Worm (Caenorhabditis elegans) whole organism, midembryonic: ENCODE measurements around the gene srx-18.

Experiments used
- T22C8.4 ChIP-seq: fragments of 200-800 bp; sonication (Bioruptor generic); IDR thresholded peaks from 2 replicates; pipeline ENCODE4 v1.3.6; 2022; ENCODE audit warnings: missing genetic modification characterization, missing compliant biosample characterization
- cog-1 ChIP-seq: sonication (generic microtip); optimal IDR thresholded peaks from 2 replicates; lab custom pipeline; 2016; ENCODE audit warnings: missing genetic modification characterization, missing compliant biosample characterization
- flt-1 ChIP-seq: fragments of 200-800 bp; sonication (Bioruptor generic); IDR thresholded peaks from 2 replicates; pipeline ENCODE4 v1.3.6; 2022; ENCODE audit warnings: missing genetic modification characterization, missing compliant biosample characterization
- klf-2 ChIP-seq: fragments of 200-800 bp; sonication (Bioruptor generic); conservative IDR thresholded peaks from 2 replicates; pipeline ENCODE4 v1.3.6; 2022; ENCODE audit warnings: missing genetic modification reagents, missing genetic modification characterization, missing compliant biosample characterization
- med-1 ChIP-seq: sonication (generic microtip); optimal IDR thresholded peaks from 2 replicates; lab custom pipeline; 2017; ENCODE audit warnings: missing genetic modification characterization, mild to moderate bottlenecking, missing compliant biosample characterization, antibody characterized with exemption, missing genetic modification reagents; ENCODE audit not compliant: insufficient read depth
- ref-1 ChIP-seq: fragments of 200-800 bp; sonication (Bioruptor generic); conservative IDR thresholded peaks from 2 replicates; pipeline ENCODE4 v1.3.6; 2022; ENCODE audit warnings: missing genetic modification reagents, missing genetic modification characterization, missing compliant biosample characterization
- tab-1 ChIP-seq: fragments of 200-800 bp; sonication (Bioruptor generic); IDR thresholded peaks from 2 replicates; pipeline ENCODE4 v1.3.6; 2022; ENCODE audit warnings: missing genetic modification characterization, missing compliant biosample characterization
- ztf-23 ChIP-seq: fragments of 200-800 bp; sonication (Bioruptor generic); IDR thresholded peaks from 2 replicates; pipeline ENCODE4 v1.3.6; 2022; ENCODE audit warnings: missing genetic modification reagents, missing genetic modification characterization, missing compliant biosample characterization
- ztf-29 ChIP-seq: fragments of 200-800 bp; sonication (Bioruptor generic); IDR thresholded peaks from 2 replicates; pipeline ENCODE4 v1.3.6; 2022; ENCODE audit warnings: missing genetic modification reagents, missing genetic modification characterization, missing compliant biosample characterization

srx-18 gene

ce11 chrV:17798789-17799188 is at the start of gene srx-18:
TSS of gene srx-18 (minus strand) at chrV:17798889.
- TF ChIP-seq flt-1 (GFP tag; lab: Robert Waterston, UW), result no peak
- no peak for TF ChIP-seq klf-2
- no peak for TF ChIP-seq med-1
- TF ChIP-seq cog-1 (tag; lab: Kevin White, UChicago), result no peak
- TF ChIP-seq ref-1 (GFP tag; lab: Robert Waterston, UW), result no peak

- no peak for TF ChIP-seq flt-1 (GFP tag; lab: Robert Waterston, UW)
- no peak for TF ChIP-seq ztf-23
- no peak for TF ChIP-seq med-1
- TF ChIP-seq ref-1 (GFP tag; lab: Robert Waterston, UW), result no peak
- TF ChIP-seq cog-1 (tag; lab: Kevin White, UChicago), result no peak
- no peak for TF ChIP-seq T22C8.4
- TF ChIP-seq ztf-29 (GFP tag; lab: Robert Waterston, UW), result no peak
Observed at ce11 chrV:17845370-17845967, 46.8 kb upstream of the srx-18 start.

DNA sequence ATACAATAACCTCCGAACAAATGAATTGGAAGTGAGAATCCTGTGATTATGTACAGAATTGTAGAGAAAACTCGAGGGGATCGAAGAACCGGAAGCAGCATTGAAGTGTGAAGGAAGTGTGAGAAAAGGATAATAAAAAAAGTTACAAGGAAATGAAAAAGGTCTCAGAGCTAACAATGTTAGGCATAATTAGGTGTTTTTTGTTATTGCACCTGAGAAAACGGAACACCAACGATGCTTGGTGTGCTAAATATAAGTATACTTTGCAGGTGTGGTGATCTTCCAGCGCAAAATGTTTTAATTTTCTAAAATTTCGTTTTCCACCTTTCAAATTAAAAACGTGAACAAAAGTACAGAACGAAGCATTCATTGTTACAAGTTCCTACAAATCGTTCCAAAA is 45.4 kb upstream of the srx-18 start, which contains the start of gene srh-286:
Gene srh-286, minus strand, starts transcription at position 101 of the 400 bp plus-strand sequence.
- no peak for TF ChIP-seq tab-1 (GFP tag; lab: Robert Waterston, UW)
- TF ChIP-seq cog-1 (tag; lab: Kevin White, UChicago), result no peak
- TF ChIP-seq ref-1 (GFP tag; lab: Robert Waterston, UW), result no peak
- no peak for TF ChIP-seq klf-2
- TF ChIP-seq ztf-29 (GFP tag; lab: Robert Waterston, UW), result no peak
- no peak for TF ChIP-seq med-1
- no peak for TF ChIP-seq T22C8.4
- TF ChIP-seq flt-1 (GFP tag; lab: Robert Waterston, UW), result no peak
- TF ChIP-seq ztf-23, result no peak

DNA sequence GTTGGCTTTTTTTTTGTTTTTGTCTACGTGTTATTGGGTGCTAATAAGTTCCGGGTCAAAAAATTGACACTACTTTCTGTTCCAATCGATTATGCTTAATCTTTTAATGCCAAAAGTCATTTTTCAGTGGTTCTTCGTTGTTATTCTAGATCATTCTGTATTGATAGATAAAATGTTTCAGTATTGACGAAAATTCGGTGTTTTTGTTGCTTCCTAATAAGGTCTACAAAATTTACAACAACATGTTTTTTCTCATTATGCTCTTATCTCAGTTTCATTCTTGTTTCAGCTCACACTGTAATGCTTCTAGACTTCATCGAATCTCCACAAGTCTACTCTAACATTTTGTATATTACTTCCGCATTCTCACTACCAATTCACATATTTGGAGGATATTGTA is 32.7 kb upstream of the srx-18 start, which contains the start of gene srh-303:
Gene srh-303, plus strand, starts transcription at position 301 of the 400 bp plus-strand sequence.
- no peak for TF ChIP-seq med-1
- TF ChIP-seq tab-1 (GFP tag; lab: Robert Waterston, UW), result no peak
- TF ChIP-seq ztf-23, result no peak
- no peak for TF ChIP-seq ztf-29 (GFP tag; lab: Robert Waterston, UW)
- no peak for TF ChIP-seq flt-1 (GFP tag; lab: Robert Waterston, UW)
- TF ChIP-seq T22C8.4, result no peak
- TF ChIP-seq klf-2, result no peak
- TF ChIP-seq ref-1 (GFP tag; lab: Robert Waterston, UW), result no peak
- no peak for TF ChIP-seq cog-1 (tag; lab: Kevin White, UChicago)

ce11 chrV:17828310-17828709 is 29.6 kb upstream of the srx-18 start, which contains the start of gene srh-304:
TSS of gene srh-304 (plus strand) at chrV:17828610.
- no peak for TF ChIP-seq med-1
- TF ChIP-seq ztf-23, result no peak
- no peak for TF ChIP-seq flt-1 (GFP tag; lab: Robert Waterston, UW)
- TF ChIP-seq ref-1 (GFP tag; lab: Robert Waterston, UW), result no peak
- TF ChIP-seq ztf-29 (GFP tag; lab: Robert Waterston, UW), result no peak
- no peak for TF ChIP-seq klf-2
- TF ChIP-seq cog-1 (tag; lab: Kevin White, UChicago), result no peak
- no peak for TF ChIP-seq T22C8.4
- TF ChIP-seq tab-1 (GFP tag; lab: Robert Waterston, UW), result no peak

DNA sequence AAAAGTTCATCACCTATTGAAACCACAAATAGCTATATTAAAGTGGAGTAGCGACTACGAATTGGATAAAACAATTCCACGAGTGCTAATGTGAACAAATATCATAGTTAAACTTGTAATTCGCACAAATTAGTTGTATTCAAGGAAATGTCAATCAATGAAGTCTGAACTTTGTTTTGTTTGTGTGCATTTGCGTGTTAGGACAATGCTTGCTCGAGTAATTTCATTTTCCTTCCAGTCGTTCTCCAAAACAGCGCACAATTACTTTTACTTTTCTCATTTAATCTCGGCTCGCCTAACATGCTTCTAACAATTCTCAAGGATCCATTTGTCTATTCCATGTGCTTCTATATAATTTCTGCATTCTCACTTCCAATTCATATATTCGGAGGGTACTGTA is 25.9 kb upstream of the srx-18 start, which contains the start of gene srh-301:
Gene srh-301, plus strand, starts transcription at position 301 of the 400 bp plus-strand sequence.
- no peak for TF ChIP-seq klf-2
- TF ChIP-seq flt-1 (GFP tag; lab: Robert Waterston, UW), result no peak
- TF ChIP-seq ref-1 (GFP tag; lab: Robert Waterston, UW), result no peak
- no peak for TF ChIP-seq ztf-29 (GFP tag; lab: Robert Waterston, UW)
- TF ChIP-seq med-1, result no peak
- TF ChIP-seq cog-1 (tag; lab: Kevin White, UChicago), result no peak
- no peak for TF ChIP-seq T22C8.4
- TF ChIP-seq ztf-23, result no peak
- TF ChIP-seq tab-1 (GFP tag; lab: Robert Waterston, UW), result no peak

DNA sequence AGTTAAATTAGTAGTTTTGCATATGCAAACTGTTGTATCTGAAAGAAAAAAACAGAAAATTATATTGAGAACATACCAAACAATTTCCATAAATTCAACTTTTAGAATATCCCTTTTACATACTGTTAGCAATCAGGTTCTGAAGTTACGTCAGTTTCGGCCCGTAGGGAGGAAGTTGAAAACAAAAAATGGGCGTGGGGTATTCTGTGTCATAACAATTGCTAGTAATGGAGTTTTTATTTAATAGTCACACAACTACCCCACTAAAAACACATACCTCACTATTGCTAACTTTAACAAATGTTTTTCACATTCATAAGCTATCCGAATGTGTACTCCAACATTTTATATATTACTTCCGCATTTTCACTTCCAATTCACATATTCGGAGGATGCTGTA is 23.1 kb upstream of the srx-18 start, which contains the start of gene srh-300:
Gene srh-300, plus strand, starts transcription at position 301 of the 400 bp plus-strand sequence.
- TF ChIP-seq tab-1 (GFP tag; lab: Robert Waterston, UW) (no peak), ztf-29 (GFP tag; lab: Robert Waterston, UW) (no peak), flt-1 (GFP tag; lab: Robert Waterston, UW) (no peak), ztf-23 (no peak), klf-2 (no peak), ref-1 (GFP tag; lab: Robert Waterston, UW) (no peak), T22C8.4 (no peak), cog-1 (tag; lab: Kevin White, UChicago) (no peak), med-1 (no peak)

DNA sequence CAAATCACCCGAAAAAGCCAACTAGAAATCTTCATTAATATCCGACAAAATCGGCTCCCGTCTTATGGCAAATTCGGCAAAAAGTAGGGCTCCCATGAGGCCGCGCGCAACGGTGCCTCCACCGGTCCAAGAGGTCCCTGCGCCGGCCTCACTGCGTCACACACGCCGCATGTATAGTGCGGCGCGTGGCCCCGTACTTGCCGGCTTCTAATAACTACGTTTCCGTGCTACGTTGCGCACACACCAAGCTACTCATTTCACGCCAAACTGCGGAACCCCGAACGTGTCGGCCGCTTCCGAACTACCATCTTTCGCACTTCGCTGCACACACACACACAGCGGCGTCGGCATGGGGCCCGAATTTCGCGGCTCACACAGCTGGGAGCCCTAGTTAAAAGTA is 21.0 kb upstream of the srx-18 start:
- TF ChIP-seq ztf-23, result 0 out of 2 replicates have a peak, but pooled peaks have one; percentile 25
- TF ChIP-seq cog-1 (tag; lab: Kevin White, UChicago), result no peak
- 0 out of 2 replicates have a peak, but pooled peaks have one; percentile 52 for TF ChIP-seq tab-1 (GFP tag; lab: Robert Waterston, UW)

ce11 chrV:17818567-17818966 is 19.9 kb upstream of the srx-18 start, which contains the start of gene srh-298:
TSS of gene srh-298 (plus strand) at chrV:17818867.
- no peak for TF ChIP-seq flt-1 (GFP tag; lab: Robert Waterston, UW)
- TF ChIP-seq ztf-29 (GFP tag; lab: Robert Waterston, UW), result no peak
- no peak for TF ChIP-seq ztf-23
- no peak for TF ChIP-seq med-1
- no peak for TF ChIP-seq klf-2
- TF ChIP-seq T22C8.4, result no peak
- TF ChIP-seq ref-1 (GFP tag; lab: Robert Waterston, UW), result no peak

DNA sequence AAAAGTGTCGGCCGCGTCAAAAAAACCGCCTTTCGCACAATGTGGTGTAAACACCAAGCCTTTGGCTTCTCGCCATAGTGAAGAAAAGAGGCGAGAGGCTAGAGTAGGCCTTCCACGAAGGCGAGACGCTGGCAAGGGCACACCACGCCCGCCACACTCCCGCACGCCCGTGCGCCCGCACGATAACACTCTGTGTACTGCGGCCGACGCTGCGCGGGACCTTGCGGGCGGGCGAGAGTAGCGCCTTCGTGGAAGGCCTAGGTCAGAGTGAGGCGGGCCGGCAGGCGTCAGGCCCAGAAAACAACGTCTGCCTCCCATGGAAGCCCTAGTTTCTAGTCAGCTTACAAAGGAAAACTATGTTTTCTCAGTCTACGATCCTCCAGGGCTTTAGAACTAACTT is 13.4 kb upstream of the srx-18 start:
- TF ChIP-seq ztf-29 (GFP tag; lab: Robert Waterston, UW), result no peak
- TF ChIP-seq ztf-23, result no peak
- no peak for TF ChIP-seq T22C8.4
- TF ChIP-seq flt-1 (GFP tag; lab: Robert Waterston, UW), result no peak
- TF ChIP-seq tab-1 (GFP tag; lab: Robert Waterston, UW), result no peak
- TF ChIP-seq med-1, result no peak
